Fruit fly (Drosophila melanogaster) whole organism, embryonic: ENCODE measurements around the gene CG14537.
A peak's percentile ranks its signal among the peaks of the same experiment; 100 is the strongest.

Experiments used
- Blimp-1 ChIP-seq: fragments of 200-800 bp; sonication (Bioruptor generic); optimal IDR thresholded peaks from 3 replicates; lab custom pipeline; 2018; ENCODE audit warnings: missing biosample characterization, missing genetic modification characterization, mild to moderate bottlenecking, moderate library complexity, missing genetic modification reagents
- Bteb2 ChIP-seq: fragments of 200-800 bp; sonication (Bioruptor generic); optimal IDR thresholded peaks from 2 replicates; lab custom pipeline; 2016; ENCODE audit warnings: missing biosample characterization, missing genetic modification characterization
- CG10366 ChIP-seq: fragments of 200-800 bp; sonication (Bioruptor generic); IDR thresholded peaks from 2 replicates; pipeline ENCODE4 v1.3.6; 2022; ENCODE audit warnings: missing biosample characterization, missing genetic modification characterization
- CG11695 ChIP-seq: fragments of 200-800 bp; sonication (Bioruptor generic); IDR thresholded peaks from 3 replicates; pipeline ENCODE4 v1.3.6; 2022; ENCODE audit warnings: missing biosample characterization, missing genetic modification characterization
- CG11723 ChIP-seq: fragments of 200-800 bp; sonication (Bioruptor generic); optimal IDR thresholded peaks from 2 replicates; lab custom pipeline; 2017; ENCODE audit warnings: missing biosample characterization, mild to moderate bottlenecking, missing genetic modification characterization
- CG12071 ChIP-seq: fragments of 200-800 bp; sonication (Bioruptor generic); optimal IDR thresholded peaks from 3 replicates; lab custom pipeline; 2018; ENCODE audit warnings: missing biosample characterization, mild to moderate bottlenecking, missing genetic modification characterization
- CG12104 ChIP-seq: fragments of 200-800 bp; sonication (Bioruptor generic); optimal IDR thresholded peaks from 3 replicates; lab custom pipeline; 2016; ENCODE audit warnings: missing biosample characterization, missing genetic modification characterization
- CG13894 ChIP-seq: fragments of 200-800 bp; sonication (Bioruptor generic); optimal IDR thresholded peaks from 3 replicates; lab custom pipeline; 2018; ENCODE audit warnings: missing biosample characterization, mild to moderate bottlenecking, missing genetic modification characterization, moderate library complexity
- CG14710 ChIP-seq: fragments of 200-800 bp; sonication (Bioruptor generic); optimal IDR thresholded peaks from 3 replicates; lab custom pipeline; 2019; ENCODE audit warnings: missing biosample characterization, mild to moderate bottlenecking, missing genetic modification characterization, moderate library complexity
- CG14860 ChIP-seq: fragments of 200-800 bp; sonication (Bioruptor generic); IDR thresholded peaks from 3 replicates; pipeline ENCODE4 v1.3.6; 2022; ENCODE audit warnings: missing biosample characterization, missing genetic modification characterization; ENCODE audit not compliant: partially characterized antibody
- CG17328 ChIP-seq: fragments of 200-800 bp; sonication (Bioruptor generic); IDR thresholded peaks from 2 replicates; pipeline ENCODE4 v1.3.6; 2022; ENCODE audit warnings: missing biosample characterization, missing genetic modification characterization
- CG18476 ChIP-seq: fragments of 200-800 bp; sonication (Bioruptor generic); optimal IDR thresholded peaks from 2 replicates; lab custom pipeline; 2016; ENCODE audit warnings: missing biosample characterization, mild to moderate bottlenecking, missing genetic modification characterization
- CG2120 ChIP-seq: fragments of 200-800 bp; sonication (Bioruptor generic); optimal IDR thresholded peaks from 3 replicates; lab custom pipeline; 2016; ENCODE audit warnings: missing biosample characterization, missing genetic modification characterization
- CG4617 ChIP-seq: fragments of 200-800 bp; sonication (Bioruptor generic); optimal IDR thresholded peaks from 3 replicates; lab custom pipeline; 2016; ENCODE audit warnings: missing biosample characterization, missing genetic modification characterization, borderline replicate concordance
- CG4854 ChIP-seq: fragments of 200-800 bp; sonication (Bioruptor generic); optimal IDR thresholded peaks from 2 replicates; lab custom pipeline; 2016; ENCODE audit warnings: missing biosample characterization, missing genetic modification characterization, inconsistent platforms
- CG6272 ChIP-seq: fragments of 200-800 bp; sonication (Bioruptor generic); IDR thresholded peaks from 2 replicates; pipeline ENCODE4 v1.3.6; 2022; ENCODE audit warnings: missing biosample characterization, missing genetic modification characterization
- CG6765 ChIP-seq: fragments of 200-800 bp; sonication (Bioruptor generic); optimal IDR thresholded peaks from 3 replicates; lab custom pipeline; 2017; ENCODE audit warnings: missing biosample characterization, mild to moderate bottlenecking, missing genetic modification characterization
- CG6854 ChIP-seq: fragments of 200-800 bp; sonication (Bioruptor generic); optimal IDR thresholded peaks from 3 replicates; lab custom pipeline; 2017; ENCODE audit warnings: missing biosample characterization, mild to moderate bottlenecking, missing genetic modification characterization
- CG7786 ChIP-seq: fragments of 200-800 bp; sonication (Bioruptor generic); optimal IDR thresholded peaks from 2 replicates; lab custom pipeline; 2016; ENCODE audit warnings: missing biosample characterization, missing genetic modification characterization
- CG9215 ChIP-seq: fragments of 200-800 bp; sonication (Bioruptor generic); IDR thresholded peaks from 2 replicates; pipeline ENCODE4 v1.3.6; 2022; ENCODE audit warnings: missing biosample characterization, missing genetic modification characterization
- CG9437 ChIP-seq: fragments of 200-800 bp; sonication (Bioruptor generic); optimal IDR thresholded peaks from 2 replicates; lab custom pipeline; 2018; ENCODE audit warnings: missing biosample characterization, mild to moderate bottlenecking, missing genetic modification characterization
- CHES-1-like ChIP-seq: fragments of 200-800 bp; sonication (Bioruptor generic); optimal IDR thresholded peaks from 2 replicates; lab custom pipeline; 2016; ENCODE audit warnings: missing biosample characterization, missing genetic modification characterization
- Dip3 ChIP-seq: fragments of 200-800 bp; sonication (Bioruptor generic); optimal IDR thresholded peaks from 3 replicates; lab custom pipeline; 2016; ENCODE audit warnings: missing biosample characterization, missing genetic modification characterization
- Ets97D ChIP-seq: fragments of 200-800 bp; sonication (Bioruptor generic); optimal IDR thresholded peaks from 3 replicates; lab custom pipeline; 2016; ENCODE audit warnings: missing biosample characterization, missing genetic modification characterization
- Fer1 ChIP-seq: fragments of 200-800 bp; sonication (Bioruptor generic); optimal IDR thresholded peaks from 2 replicates; lab custom pipeline; 2017; ENCODE audit warnings: missing biosample characterization, mild to moderate bottlenecking, missing genetic modification characterization
- Lhr ChIP-seq: fragments of 200-800 bp; sonication (Bioruptor generic); optimal IDR thresholded peaks from 3 replicates; lab custom pipeline; 2017; ENCODE audit warnings: mild to moderate bottlenecking, missing biosample characterization, missing genetic modification reagents, missing genetic modification characterization
- Lpt ChIP-seq: fragments of >200 bp; optimal IDR thresholded peaks from 2 replicates; lab custom pipeline; 2018; ENCODE audit warnings: missing biosample characterization, missing genetic modification characterization
- MESR4 ChIP-seq: fragments of 200-800 bp; sonication (Bioruptor generic); optimal IDR thresholded peaks from 2 replicates; lab custom pipeline; 2018; ENCODE audit warnings: missing biosample characterization, mild to moderate bottlenecking, missing genetic modification characterization, moderate library complexity
- NC2α ChIP-seq: fragments of 200-800 bp; sonication (Bioruptor generic); optimal IDR thresholded peaks from 2 replicates; lab custom pipeline; 2016; ENCODE audit warnings: missing biosample characterization, missing genetic modification characterization
- Neu2 ChIP-seq: fragments of 200-800 bp; sonication (Bioruptor generic); optimal IDR thresholded peaks from 3 replicates; lab custom pipeline; 2016; ENCODE audit warnings: missing biosample characterization, missing genetic modification characterization, borderline replicate concordance
- Optix ChIP-seq: fragments of 200-800 bp; sonication (Bioruptor generic); IDR thresholded peaks from 3 replicates; pipeline ENCODE4 v1.3.6; 2022; ENCODE audit warnings: missing biosample characterization, missing genetic modification characterization
- Scr ChIP-seq: fragments of 200-800 bp; sonication (Bioruptor generic); IDR thresholded peaks from 2 replicates; pipeline ENCODE4 v1.3.6; 2022; ENCODE audit warnings: missing biosample characterization, missing genetic modification characterization; ENCODE audit not compliant: partially characterized antibody
- Xbp1 ChIP-seq: fragments of 200-800 bp; sonication (Bioruptor generic); optimal IDR thresholded peaks from 3 replicates; lab custom pipeline; 2016; ENCODE audit warnings: missing biosample characterization, mild to moderate bottlenecking, missing genetic modification characterization
- amos ChIP-seq: fragments of 200-800 bp; sonication (Bioruptor generic); IDR thresholded peaks from 2 replicates; pipeline ENCODE4 v1.3.6; 2022; ENCODE audit warnings: missing biosample characterization, missing genetic modification characterization; ENCODE audit not compliant: partially characterized antibody
- ato ChIP-seq: fragments of 200-800 bp; sonication (Bioruptor generic); IDR thresholded peaks from 2 replicates; pipeline ENCODE4 v1.3.6; 2022; ENCODE audit warnings: missing biosample characterization, missing genetic modification characterization; ENCODE audit not compliant: partially characterized antibody
- cad ChIP-seq: fragments of >200 bp; optimal IDR thresholded peaks from 2 replicates; lab custom pipeline; 2017; ENCODE audit warnings: missing biosample characterization, missing genetic modification characterization
- chif ChIP-seq, 2 experiments: fragments of 200-800 bp; sonication (Bioruptor generic); optimal IDR thresholded peaks; 3 replicates each; lab custom pipeline; 2016; ENCODE audit warnings: missing biosample characterization in 2 of 2, missing genetic modification characterization in 2 of 2
- corto ChIP-seq: fragments of 200-800 bp; sonication (Bioruptor generic); optimal IDR thresholded peaks from 2 replicates; lab custom pipeline; 2016; ENCODE audit warnings: missing biosample characterization, mild to moderate bottlenecking, missing genetic modification characterization, moderate library complexity
- crp ChIP-seq, 2 experiments: fragments of 200-800 bp; sonication (Bioruptor generic); optimal IDR thresholded peaks; 2 replicates in 1 of 2; 3 replicates in 1 of 2; lab custom pipeline; 2017; ENCODE audit warnings: missing biosample characterization in 2 of 2, missing genetic modification characterization in 2 of 2, mild to moderate bottlenecking in 1 of 2, moderate library complexity in 1 of 2
- dan ChIP-seq: fragments of 200-800 bp; sonication (Bioruptor generic); IDR thresholded peaks from 2 replicates; pipeline ENCODE4 v1.3.6; 2022; ENCODE audit warnings: missing biosample characterization, missing genetic modification characterization
- dmrt99B ChIP-seq: fragments of 200-800 bp; sonication (Bioruptor generic); optimal IDR thresholded peaks from 2 replicates; lab custom pipeline; 2018; ENCODE audit warnings: missing biosample characterization, mild to moderate bottlenecking, missing genetic modification characterization, moderate library complexity
- fd3F ChIP-seq: fragments of 200-800 bp; sonication (Bioruptor generic); optimal IDR thresholded peaks from 2 replicates; lab custom pipeline; 2018; ENCODE audit warnings: missing biosample characterization, mild to moderate bottlenecking, missing genetic modification characterization, moderate library complexity
- gcm2 ChIP-seq: fragments of 200-800 bp; sonication (Bioruptor generic); optimal IDR thresholded peaks from 2 replicates; lab custom pipeline; 2016; ENCODE audit warnings: missing biosample characterization, missing genetic modification characterization
- gfzf ChIP-seq: fragments of 200-800 bp; sonication (Bioruptor generic); optimal IDR thresholded peaks from 2 replicates; lab custom pipeline; 2016; ENCODE audit warnings: missing biosample characterization, mild to moderate bottlenecking, missing genetic modification characterization, moderate library complexity
- mam ChIP-seq: fragments of 200-800 bp; sonication (Bioruptor generic); optimal IDR thresholded peaks from 3 replicates; lab custom pipeline; 2016; ENCODE audit warnings: missing biosample characterization, missing genetic modification characterization
- otp ChIP-seq: fragments of 200-800 bp; sonication (Bioruptor generic); IDR thresholded peaks from 3 replicates; pipeline ENCODE4, ENCODE4 v1.3.6; 2022; ENCODE audit warnings: missing biosample characterization, missing genetic modification characterization
- pan ChIP-seq, 4 experiments: fragments of >200 bp in 3 of 4; fragments of 200-800 bp in 1 of 4; sonication (Bioruptor generic) in 1 of 4; optimal IDR thresholded peaks in 3 of 4; IDR thresholded peaks in 1 of 4; 2 replicates each; pipeline versions ENCODE4 v1.3.6 to Lab custom; 2017 to 2022; ENCODE audit warnings: missing biosample characterization in 2 of 4, missing genetic modification characterization in 2 of 4, mixed read lengths in 1 of 4
- peb ChIP-seq: fragments of 200-800 bp; sonication (Bioruptor generic); IDR thresholded peaks from 2 replicates; pipeline ENCODE4 v1.3.6; 2022; ENCODE audit warnings: missing biosample characterization, missing genetic modification characterization
- pho ChIP-seq: fragments of 200-800 bp; sonication (Bioruptor generic); optimal IDR thresholded peaks from 2 replicates; lab custom pipeline; 2016; ENCODE audit warnings: missing biosample characterization, missing genetic modification characterization
- seq ChIP-seq: fragments of 200-800 bp; sonication (Bioruptor generic); IDR thresholded peaks from 2 replicates; pipeline ENCODE4 v1.3.6; 2022; ENCODE audit warnings: missing biosample characterization, missing genetic modification characterization

The CG14537 gene

dm6 chr2L:7890654-7891114, 50.4 kb downstream of the CG14537 start, which contains the start of gene Spn28Db (continued):
- TF ChIP-seq CG14860 (GFP tag; lab: Robert Waterston, UW) (no peak), peb (GFP tag; lab: Robert Waterston, UW) (no peak), Fer1 (GFP tag; lab: Kevin White, UChicago) (no peak), CG17328 (GFP tag; lab: Robert Waterston, UW) (no peak), Lpt (no peak), crp (GFP tag; optimal IDR thresholded peaks at IDR 0.05; lab: Kevin White, UChicago) (no peak), gcm2 (GFP tag; lab: Kevin White, UChicago) (no peak), CG6765 (GFP tag; lab: Kevin White, UChicago) (no peak), CG11723 (no peak), gfzf (peak; percentile 18), seq (GFP tag; lab: Robert Waterston, UW) (no peak), CG4617 (GFP tag; lab: Kevin White, UChicago) (no peak), MESR4 (GFP tag; lab: Kevin White, UChicago) (no peak), NC2α (GFP tag; lab: Kevin White, UChicago) (no peak), otp (no peak), pho (GFP tag; lab: Kevin White, UChicago) (peak; percentile 33), CG6854 (GFP tag; lab: Kevin White, UChicago) (no peak), CG11695 (GFP tag; lab: Robert Waterston, UW) (no peak), CG7786 (GFP tag; lab: Kevin White, UChicago) (no peak), Scr (GFP tag; lab: Robert Waterston, UW) (peak; percentile 29; the same call in 1 of the 2 replicates), CG18476 (no peak), cad (GFP tag; lab: Kevin White, UChicago) (no peak), Ets97D (GFP tag; lab: Kevin White, UChicago) (peak; percentile 1), Blimp-1 (GFP tag; lab: Kevin White, UChicago) (no peak), dan (no peak), CHES-1-like (GFP tag; lab: Kevin White, UChicago) (no peak), CG4854 (no peak), dmrt99B (tag; lab: Kevin White, UChicago) (no peak), amos (GFP tag; lab: Robert Waterston, UW) (peak; percentile 80), CG13894 (tag; lab: Kevin White, UChicago) (no peak), pan (optimal IDR thresholded peaks at IDR 0.05; lab: Kevin White, UChicago) (no peak), pan (GFP tag; optimal IDR thresholded peaks at IDR 0.05 in 1 of 2, IDR thresholded peaks at IDR 0.05 in 1 of 2) (no peak), CG9215 (GFP tag; lab: Robert Waterston, UW) (no peak), CG9437 (no peak), Xbp1 (GFP tag; lab: Kevin White, UChicago) (peak; percentile 36), Neu2 (GFP tag; lab: Kevin White, UChicago) (no peak), ato (GFP tag; lab: Robert Waterston, UW) (no peak), mam (GFP tag; lab: Kevin White, UChicago) (no peak), fd3F (GFP tag; lab: Kevin White, UChicago) (no peak), Optix (GFP tag; lab: Robert Waterston, UW) (no peak), Bteb2 (GFP tag; lab: Kevin White, UChicago) (no peak), Lhr (GFP tag; lab: Kevin White, UChicago) (peak; percentile 48), Dip3 (peak; percentile 53), CG12071 (GFP tag; lab: Kevin White, UChicago) (no peak), CG2120 (GFP tag; lab: Kevin White, UChicago) (peak; percentile 27), CG10366 (GFP tag; lab: Robert Waterston, UW) (no peak), corto (GFP tag; lab: Kevin White, UChicago) (no peak), CG6272 (no peak), CG14710 (tag; lab: Kevin White, UChicago) (peak; percentile 9), CG12104 (GFP tag; lab: Kevin White, UChicago) (no peak), chif (GFP tag; optimal IDR thresholded peaks at IDR 0.05; lab: Kevin White, UChicago) (peak in 1 of 2 experiments; percentile 28)
